Fruit fly (Drosophila melanogaster): ENCODE data around the gene CG12231.

The CG12231 gene

dm6 chrX:19522597-19522996, 8.9 kb downstream of the CG12231 start (continued):
- TF ChIP-seq ci (GFP tag; IDR thresholded peaks at IDR 0.05) (0 out of 3 replicates have a peak, but pooled peaks have one; percentile 31), Hand (GFP tag; optimal IDR thresholded peaks at IDR 0.05) (no peak), ken (GFP tag; IDR thresholded peaks at IDR 0.05) (no peak), Myb (GFP tag; optimal IDR thresholded peaks at IDR 0.05) (no peak), MBD-R2 (GFP tag; IDR thresholded peaks at IDR 0.05) (peak; percentile 28; the same call in 1 of the 2 replicates), shn (GFP tag; optimal IDR thresholded peaks at IDR 0.05) (no peak), z (GFP tag; IDR thresholded peaks at IDR 0.05) (no peak), ssp (GFP tag; IDR thresholded peaks at IDR 0.05) (no peak), h (optimal IDR thresholded peaks at IDR 0.05) (no peak), tio (GFP tag; optimal IDR thresholded peaks at IDR 0.05) (no peak), CG1529 (GFP tag; optimal IDR thresholded peaks at IDR 0.05) (no peak), CG10267 (tag; optimal IDR thresholded peaks at IDR 0.05) (no peak), Hey (tag; optimal IDR thresholded peaks at IDR 0.05) (no peak), CG15479 (GFP tag; optimal IDR thresholded peaks at IDR 0.05) (peak; percentile 63), cg (GFP tag; optimal IDR thresholded peaks at IDR 0.05) (peak; percentile 97), disco-r (GFP tag; optimal IDR thresholded peaks at IDR 0.05) (no peak), her (GFP tag; optimal IDR thresholded peaks at IDR 0.05) (no peak), CG1832 (GFP tag; optimal IDR thresholded peaks at IDR 0.05) (no peak), C15 (GFP tag; IDR thresholded peaks at IDR 0.05) (no peak), gsb (GFP tag; IDR thresholded peaks at IDR 0.05) (no peak), YL-1 (GFP tag; optimal IDR thresholded peaks at IDR 0.05) (peak; percentile 54), CG32772 (GFP tag; IDR thresholded peaks at IDR 0.05) (no peak), fd3F (GFP tag; optimal IDR thresholded peaks at IDR 0.05) (no peak), nom (GFP tag; optimal IDR thresholded peaks at IDR 0.05) (no peak), CG4328 (GFP tag; optimal IDR thresholded peaks at IDR 0.05) (no peak), CG2129 (GFP tag; IDR thresholded peaks at IDR 0.05; ENCODE audit: partially characterized antibody) (no peak), CG13424 (tag; optimal IDR thresholded peaks at IDR 0.05) (no peak), CG12155 (GFP tag; optimal IDR thresholded peaks at IDR 0.05) (no peak), sob (GFP tag; IDR thresholded peaks at IDR 0.05) (no peak), Dbx (GFP tag; IDR thresholded peaks at IDR 0.05) (no peak), CG4707 (GFP tag; optimal IDR thresholded peaks at IDR 0.05) (no peak), Scr (GFP tag; IDR thresholded peaks at IDR 0.05; ENCODE audit: partially characterized antibody) (no peak), wek (GFP tag; optimal IDR thresholded peaks at IDR 0.05) (no peak), E2f2 (GFP tag; IDR thresholded peaks at IDR 0.05) (no peak), CG12071 (GFP tag; optimal IDR thresholded peaks at IDR 0.05) (no peak), CG4820 (GFP tag; optimal IDR thresholded peaks at IDR 0.05) (no peak), Sox100B (GFP tag; optimal IDR thresholded peaks at IDR 0.05) (no peak), CG34422 (GFP tag; IDR thresholded peaks at IDR 0.05) (peak; percentile 48; the same call in 1 of the 3 replicates), Ravus (GFP tag; IDR thresholded peaks at IDR 0.05) (no peak), CG6272 (GFP tag; IDR thresholded peaks at IDR 0.05) (0 out of 2 replicates have a peak, but pooled peaks have one; percentile 20), Poxn (GFP tag; IDR thresholded peaks at IDR 0.05) (no peak), CG13624 (GFP tag; optimal IDR thresholded peaks at IDR 0.05) (no peak), Bteb2 (GFP tag; optimal IDR thresholded peaks at IDR 0.05) (no peak), crp (GFP tag; optimal IDR thresholded peaks at IDR 0.05) (peak in 1 of 2 experiments; percentile 29), CG9817 (tag; optimal IDR thresholded peaks at IDR 0.05) (no peak), CG14441 (GFP tag; IDR thresholded peaks at IDR 0.05) (no peak), Dref (GFP tag; IDR thresholded peaks at IDR 0.05) (0 out of 2 replicates have a peak, but pooled peaks have one; percentile 15), Med (GFP tag) (peak; percentile 23), CG6791 (GFP tag; IDR thresholded peaks at IDR 0.05; ENCODE audit: partially characterized antibody) (no peak), phol (tag; optimal IDR thresholded peaks at IDR 0.05) (no peak), onecut (GFP tag; IDR thresholded peaks at IDR 0.05) (no peak), pita (GFP tag; optimal IDR thresholded peaks at IDR 0.05) (no peak)
